Worm (Caenorhabditis elegans) whole organism, L1 larva: Measurements from ENCODE around the gene sri-6.

Experiments used
- C16A3.4 ChIP-seq: fragments of 150-350 bp; optimal IDR thresholded peaks from 2 replicates; lab custom pipeline; 2014; ENCODE audit warnings: missing biosample characterization, missing genetic modification characterization
- aha-1 ChIP-seq: fragments of 150-350 bp; optimal IDR thresholded peaks from 2 replicates; lab custom pipeline; 2014; ENCODE audit warnings: missing biosample characterization, missing genetic modification characterization
- dpl-1 ChIP-seq, 3 experiments: fragments of 150-350 bp in 2 of 3; sonication (generic microtip) in 1 of 3; optimal IDR thresholded peaks; 2 replicates each; lab custom pipeline; 2014 to 2017; ENCODE audit warnings: missing biosample characterization in 3 of 3, missing genetic modification characterization in 3 of 3, missing genetic modification reagents in 3 of 3
- fkh-10 ChIP-seq: sonication (generic microtip); optimal IDR thresholded peaks from 2 replicates; lab custom pipeline; 2017; ENCODE audit warnings: missing biosample characterization, missing genetic modification reagents, missing genetic modification characterization
- nhr-237 ChIP-seq: fragments of 150-350 bp; optimal IDR thresholded peaks from 2 replicates; lab custom pipeline; 2014; ENCODE audit warnings: missing biosample characterization, missing genetic modification characterization
- unc-62 ChIP-seq: fragments of 150-350 bp; optimal IDR thresholded peaks from 2 replicates; lab custom pipeline; 2014; ENCODE audit warnings: missing biosample characterization, missing genetic modification reagents, missing genetic modification characterization
- zag-1 ChIP-seq: fragments of 150-350 bp; optimal IDR thresholded peaks from 2 replicates; lab custom pipeline; 2014; ENCODE audit warnings: missing biosample characterization, missing genetic modification characterization

ce11 chrV:13163841-13164240 is 21.6 kb upstream of the sri-6 start:
- TF ChIP-seq zag-1 (no peak), C16A3.4 (tag; lab: Kevin White, UChicago) (no peak), aha-1 (no peak), dpl-1 (GFP tag; optimal IDR thresholded peaks at IDR 0.05; lab: Kevin White, UChicago) (no peak), fkh-10 (GFP tag; lab: Kevin White, UChicago) (no peak), nhr-237 (tag; lab: Kevin White, UChicago) (no peak), unc-62 (no peak)
